Fruit fly (Drosophila melanogaster) whole organism, wandering third instar larva: ENCODE measurements around the gene CG2924.

Experiments used
- Abd-B ChIP-seq: fragments of >200 bp; optimal IDR thresholded peaks from 2 replicates; lab custom pipeline; 2017; ENCODE audit warnings: missing biosample characterization, missing genetic modification characterization
- CG32264 ChIP-seq: fragments of 200-800 bp; sonication (Bioruptor generic); optimal IDR thresholded peaks from 2 replicates; lab custom pipeline; 2016; ENCODE audit warnings: missing biosample characterization, missing genetic modification characterization
- Hr78 ChIP-seq: fragments of >200 bp; optimal IDR thresholded peaks from 2 replicates; lab custom pipeline; 2017; ENCODE audit warnings: missing biosample characterization, missing genetic modification characterization
- OdsH ChIP-seq: fragments of 200-800 bp; sonication (Bioruptor generic); optimal IDR thresholded peaks from 2 replicates; lab custom pipeline; 2016; ENCODE audit warnings: missing biosample characterization, mild to moderate bottlenecking, missing genetic modification characterization
- br ChIP-seq: fragments of 200-800 bp; sonication (Bioruptor generic); optimal IDR thresholded peaks from 2 replicates; lab custom pipeline; 2016; ENCODE audit warnings: missing biosample characterization, missing genetic modification characterization
- dsf ChIP-seq: sonication (Bioruptor generic); optimal IDR thresholded peaks from 2 replicates; lab custom pipeline; 2016; ENCODE audit warnings: missing biosample characterization, missing genetic modification characterization, borderline replicate concordance
- h ChIP-seq: fragments of 200-800 bp; sonication (Bioruptor generic); optimal IDR thresholded peaks from 3 replicates; lab custom pipeline; 2016; ENCODE audit warnings: missing biosample characterization, mild to moderate bottlenecking, missing genetic modification characterization
- jim ChIP-seq: fragments of 175-275, 200-325 bp; sonication (Bioruptor generic); optimal IDR thresholded peaks from 2 replicates; lab custom pipeline; 2016; ENCODE audit warnings: missing biosample characterization, mild to moderate bottlenecking, missing genetic modification characterization
- pan ChIP-seq: fragments of >200 bp; optimal IDR thresholded peaks from 2 replicates; lab custom pipeline; 2017
- psq ChIP-seq: fragments of 200-800 bp; sonication (Bioruptor generic); optimal IDR thresholded peaks from 3 replicates; lab custom pipeline; 2017; ENCODE audit warnings: missing biosample characterization, mild to moderate bottlenecking, missing genetic modification characterization, moderate library complexity
- usp ChIP-seq: fragments of >200 bp; optimal IDR thresholded peaks from 2 replicates; lab custom pipeline; 2017; ENCODE audit warnings: missing biosample characterization, missing genetic modification characterization
- woc ChIP-seq: sonication (Bioruptor generic); optimal IDR thresholded peaks from 2 replicates; lab custom pipeline; 2016; ENCODE audit warnings: missing biosample characterization, mild to moderate bottlenecking, missing genetic modification characterization

DNA sequence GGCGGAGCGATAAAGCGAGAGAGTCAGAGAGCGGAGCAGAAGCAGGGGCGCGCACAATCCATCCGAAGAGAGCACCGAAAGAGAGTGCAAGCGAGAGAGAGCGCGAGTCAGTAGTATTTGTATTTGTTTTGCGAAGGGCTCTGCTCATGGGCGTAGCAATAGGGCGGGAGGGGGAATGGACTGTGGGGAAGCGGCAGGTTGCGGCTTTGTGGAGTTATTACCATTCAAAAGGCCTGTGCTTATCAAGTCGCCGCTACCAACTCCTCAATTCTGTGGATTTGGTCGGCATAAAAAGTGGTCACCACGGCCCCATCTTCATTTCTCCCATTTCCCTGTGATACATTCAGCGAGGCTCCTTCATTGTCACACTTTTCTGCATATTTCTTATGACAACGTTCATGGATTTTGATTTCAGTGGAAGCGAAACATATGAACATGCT is 30.5 kb upstream of the CG2924 start:
- TF ChIP-seq psq (GFP tag; lab: Kevin White, UChicago) (peak; percentile 54), CG32264 (GFP tag; lab: Kevin White, UChicago) (no peak), Abd-B (no peak), usp (GFP tag; lab: Kevin White, UChicago) (no peak), Hr78 (no peak), br (GFP tag; lab: Kevin White, UChicago) (peak; percentile 9), jim (GFP tag; lab: Kevin White, UChicago) (no peak), woc (GFP tag; lab: Kevin White, UChicago) (no peak), dsf (GFP tag; lab: Kevin White, UChicago) (no peak), OdsH (GFP tag; lab: Kevin White, UChicago) (peak; percentile 69), h (GFP tag; lab: Kevin White, UChicago) (peak; percentile 40), pan (no peak)
